Fruit fly (Drosophila melanogaster): Measurements from ENCODE around the gene Gr64c.

Gene Gr64c

DNA sequence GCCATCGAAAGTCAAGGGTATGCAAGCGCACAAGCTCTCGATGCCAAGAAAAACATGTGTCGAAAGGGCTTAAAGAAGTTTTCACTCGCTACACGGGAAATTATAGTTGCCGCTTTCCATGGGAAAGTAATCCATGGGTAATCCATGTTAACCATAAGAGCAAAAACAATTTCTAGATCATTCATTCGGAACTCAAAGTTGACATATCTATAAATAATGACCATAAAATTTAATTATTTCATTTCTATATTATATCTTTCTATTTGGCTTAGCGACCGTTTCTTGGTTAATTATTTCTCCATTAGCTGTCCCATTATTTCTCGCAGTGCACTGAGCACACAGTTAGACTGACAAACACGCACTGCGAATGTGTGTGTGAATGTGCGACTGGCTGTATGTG, 27.7 kb upstream of the Gr64c start (continued):
- TF ChIP-seq PHDP (tag; optimal IDR thresholded peaks at IDR 0.05) (peak; percentile 52), CkIIα-i1 (GFP tag; IDR thresholded peaks at IDR 0.05) (no peak), Hr3 (GFP tag; optimal IDR thresholded peaks at IDR 0.05) (peak; percentile 25), nmo (GFP tag; optimal IDR thresholded peaks at IDR 0.05) (peak; percentile 49), CG1832 (GFP tag; optimal IDR thresholded peaks at IDR 0.05) (no peak), fd102C (GFP tag; optimal IDR thresholded peaks at IDR 0.05) (no peak), H2.0 (GFP tag; IDR thresholded peaks at IDR 0.05) (no peak), CG17361 (GFP tag; IDR thresholded peaks at IDR 0.05) (peak; percentile 58; the same call in 1 of the 3 replicates), cato (GFP tag; optimal IDR thresholded peaks at IDR 0.05; ENCODE audit: borderline replicate concordance) (no peak), CoRest (tag; optimal IDR thresholded peaks at IDR 0.05) (peak; percentile 62), Hr78 (GFP tag; optimal IDR thresholded peaks at IDR 0.05) (no peak), CG4360 (GFP tag; IDR thresholded peaks at IDR 0.05) (no peak), ato (GFP tag; IDR thresholded peaks at IDR 0.05; ENCODE audit: partially characterized antibody) (no peak), her (GFP tag; optimal IDR thresholded peaks at IDR 0.05) (no peak), Pdp1 (GFP tag; optimal IDR thresholded peaks at IDR 0.05) (no peak), CG4730 (GFP tag; IDR thresholded peaks at IDR 0.05) (no peak), jing (GFP tag; optimal IDR thresholded peaks at IDR 0.05) (peak; percentile 11), sna (GFP tag; IDR thresholded peaks at IDR 0.05; ENCODE audit: partially characterized antibody) (no peak), ase (GFP tag; IDR thresholded peaks at IDR 0.05) (no peak), Six4 (GFP tag; optimal IDR thresholded peaks at IDR 0.05) (no peak), CG2678 (tag; optimal IDR thresholded peaks at IDR 0.05) (peak; percentile 53), vfl (GFP tag; optimal IDR thresholded peaks at IDR 0.05) (no peak), CG5180 (GFP tag; optimal IDR thresholded peaks at IDR 0.05) (no peak), CG6791 (GFP tag; IDR thresholded peaks at IDR 0.05; ENCODE audit: partially characterized antibody) (no peak), Poxn (GFP tag; IDR thresholded peaks at IDR 0.05) (no peak), CG17829 (tag; optimal IDR thresholded peaks at IDR 0.05) (no peak), Tbp (GFP tag; optimal IDR thresholded peaks at IDR 0.05) (no peak), CG4854 (GFP tag; optimal IDR thresholded peaks at IDR 0.05) (no peak), CG12391 (tag; optimal IDR thresholded peaks at IDR 0.05) (peak; percentile 40), Hsf (GFP tag; optimal IDR thresholded peaks at IDR 0.05) (peak; percentile 12), CG1233 (GFP tag; optimal IDR thresholded peaks at IDR 0.05) (no peak), knrl (GFP tag; IDR thresholded peaks at IDR 0.05; ENCODE audit: partially characterized antibody) (no peak), CG15514 (GFP tag; optimal IDR thresholded peaks at IDR 0.05) (no peak), row (GFP tag; IDR thresholded peaks at IDR 0.05) (peak; percentile 62), Oli (tag; optimal IDR thresholded peaks at IDR 0.05) (peak; percentile 56), Side (GFP tag; optimal IDR thresholded peaks at IDR 0.05) (no peak), CG2875 (GFP tag; optimal IDR thresholded peaks at IDR 0.05) (no peak), bigmax (GFP tag; optimal IDR thresholded peaks at IDR 0.05) (no peak), p53 (GFP tag; optimal IDR thresholded peaks at IDR 0.05) (no peak), CG15601 (tag; optimal IDR thresholded peaks at IDR 0.05) (peak; percentile 17), CG1792 (GFP tag; optimal IDR thresholded peaks at IDR 0.05) (no peak), CG15479 (GFP tag; optimal IDR thresholded peaks at IDR 0.05) (no peak), gcm2 (GFP tag; optimal IDR thresholded peaks at IDR 0.05) (no peak), sisA (GFP tag; IDR thresholded peaks at IDR 0.05) (peak; percentile 27; the same call in 1 of the 2 replicates), CG13424 (tag; optimal IDR thresholded peaks at IDR 0.05) (peak; percentile 67), CG8388 (GFP tag; optimal IDR thresholded peaks at IDR 0.05) (peak; percentile 17), CG12659 (GFP tag; optimal IDR thresholded peaks at IDR 0.05) (peak; percentile 46), CG9817 (tag; optimal IDR thresholded peaks at IDR 0.05) (no peak), CG17802 (tag; optimal IDR thresholded peaks at IDR 0.05) (no peak), sens-2 (GFP tag; IDR thresholded peaks at IDR 0.05) (no peak), CTCF (GFP tag; optimal IDR thresholded peaks at IDR 0.05) (no peak)

Measured in whole organism, embryonic.